Worm (Caenorhabditis elegans): ENCODE measurements around the gene sre-48.

The sre-48 gene

DNA sequence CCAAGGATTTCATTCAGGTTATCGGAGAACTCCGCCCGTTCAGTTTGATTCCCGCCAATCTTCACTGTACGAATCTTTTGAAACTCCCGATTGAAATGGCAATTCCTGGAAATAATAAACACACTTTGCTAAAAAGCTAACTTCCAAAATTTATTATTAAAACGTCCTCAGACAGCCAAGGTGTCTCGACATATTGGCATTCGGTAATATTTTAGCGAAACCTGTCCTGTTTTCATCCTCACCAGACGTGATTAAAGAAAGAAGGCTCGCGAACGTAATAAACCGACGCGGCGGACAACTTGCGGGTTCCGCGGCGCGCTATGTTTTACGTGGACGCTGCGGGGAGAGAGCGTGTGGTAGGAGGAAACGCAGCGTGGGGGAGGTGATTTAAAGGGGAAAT lies 38.5 kb upstream of the sre-48 start:
- TF ChIP-seq C04F5.9 (tag; optimal IDR thresholded peaks at IDR 0.05), result peak; percentile 57
- peak; percentile 92 for TF ChIP-seq swsn-7 (tag; optimal IDR thresholded peaks at IDR 0.05)
- TF ChIP-seq egl-27 (tag; optimal IDR thresholded peaks at IDR 0.05), result no peak
- peak in 1 of 2 experiments; percentile 65 for TF ChIP-seq ztf-11 (tag; optimal IDR thresholded peaks at IDR 0.05)
- peak; percentile 30 for TF ChIP-seq lin-13 (GFP tag; optimal IDR thresholded peaks at IDR 0.05)
- TF ChIP-seq snu-23 (GFP tag; optimal IDR thresholded peaks at IDR 0.05), result peak; percentile 91
- peak; percentile 81 for TF ChIP-seq lin-39 (tag; optimal IDR thresholded peaks at IDR 0.05)
- no peak for TF ChIP-seq mef-2 (tag; optimal IDR thresholded peaks at IDR 0.05)
- TF ChIP-seq tbx-2 (tag; optimal IDR thresholded peaks at IDR 0.05), result peak; percentile 80
- TF ChIP-seq lsy-2 (tag; optimal IDR thresholded peaks at IDR 0.05), result peak; percentile 31 to 80
- TF ChIP-seq hlh-4 (tag; optimal IDR thresholded peaks at IDR 0.05), result peak; percentile 30
- peak; percentile 53 for TF ChIP-seq ztf-4 (tag; optimal IDR thresholded peaks at IDR 0.05)
- TF ChIP-seq hpl-2 (GFP tag; optimal IDR thresholded peaks at IDR 0.05), result peak; percentile 54
- peak; percentile 65 for TF ChIP-seq egl-13 (tag; optimal IDR thresholded peaks at IDR 0.05)
- TF ChIP-seq nhr-237 (tag; optimal IDR thresholded peaks at IDR 0.05), result no peak
- no peak for TF ChIP-seq blmp-1 (tag; optimal IDR thresholded peaks at IDR 0.05)
- TF ChIP-seq nhr-90 (tag; optimal IDR thresholded peaks at IDR 0.05; ENCODE audit: poor library complexity), result peak; percentile 98
- TF ChIP-seq unc-130 (tag; optimal IDR thresholded peaks at IDR 0.05), result peak; percentile 23
- peak; percentile 49 for TF ChIP-seq isw-1 (GFP tag; IDR thresholded peaks at IDR 0.05)
- no peak for TF ChIP-seq ceh-90 (tag; optimal IDR thresholded peaks at IDR 0.05)
- TF ChIP-seq nhr-85 (tag), result peak; percentile 97
- peak; percentile 93 for TF ChIP-seq nhr-47 (tag; optimal IDR thresholded peaks at IDR 0.05)
- no peak for TF ChIP-seq nhr-12 (tag; optimal IDR thresholded peaks at IDR 0.05)
- TF ChIP-seq nhr-11 (tag; optimal IDR thresholded peaks at IDR 0.05), result peak; percentile 49
- TF ChIP-seq tlp-1 (tag; optimal IDR thresholded peaks at IDR 0.05), result no peak
- peak; percentile 85 for TF ChIP-seq sup-37 (GFP tag; optimal IDR thresholded peaks at IDR 0.05)
- no peak for TF ChIP-seq aha-1 (tag; optimal IDR thresholded peaks at IDR 0.05)
- no peak for TF ChIP-seq ets-5 (GFP tag; IDR thresholded peaks at IDR 0.05)
- no peak for TF ChIP-seq lin-15B (tag; optimal IDR thresholded peaks at IDR 0.05)
- TF ChIP-seq unc-86 (tag; optimal IDR thresholded peaks at IDR 0.05), result peak; percentile 55
- TF ChIP-seq Y116A8C.19 (tag; optimal IDR thresholded peaks at IDR 0.05; ENCODE audit: borderline replicate concordance), result no peak
- no peak for TF ChIP-seq ces-1 (GFP tag; optimal IDR thresholded peaks at IDR 0.05)
- TF ChIP-seq mep-1 (tag; optimal IDR thresholded peaks at IDR 0.05), result peak; percentile 79
- TF ChIP-seq hlh-17 (GFP tag; optimal IDR thresholded peaks at IDR 0.05; ENCODE audit: borderline replicate concordance), result no peak
- peak; percentile 53 to 80 for TF ChIP-seq efl-1 (optimal IDR thresholded peaks at IDR 0.05)
- peak; percentile 62 to 96 for TF ChIP-seq efl-1 (GFP tag; optimal IDR thresholded peaks at IDR 0.05 in 1 of 2)
- TF ChIP-seq elt-3 (tag; optimal IDR thresholded peaks at IDR 0.05), result peak in 2 of 6 experiments; percentile 67 to 70
- TF ChIP-seq pqm-1 (tag; optimal IDR thresholded peaks at IDR 0.05), result no peak
- TF ChIP-seq pag-3 (tag; optimal IDR thresholded peaks at IDR 0.05; ENCODE audit: borderline replicate concordance, insufficient read depth), result peak; percentile 54
- TF ChIP-seq alr-1 (tag; optimal IDR thresholded peaks at IDR 0.05; ENCODE audit: borderline replicate concordance), result no peak
- TF ChIP-seq xbp-1 (tag; optimal IDR thresholded peaks at IDR 0.05), result peak; percentile 84
- no peak for TF ChIP-seq unc-98 (GFP tag; IDR thresholded peaks at IDR 0.05)
- TF ChIP-seq C16A3.4 (tag; optimal IDR thresholded peaks at IDR 0.05), result no peak
- peak; percentile 40 to 80 for TF ChIP-seq lin-35 (GFP tag; optimal IDR thresholded peaks at IDR 0.05)
- peak; percentile 22 to 58 (median 33) for TF ChIP-seq ceh-82 (tag; optimal IDR thresholded peaks at IDR 0.05)
- TF ChIP-seq efl-3 (GFP tag; optimal IDR thresholded peaks at IDR 0.05), result no peak
- peak; percentile 83 for TF ChIP-seq lin-14 (GFP tag; optimal IDR thresholded peaks at IDR 0.05)
- no peak for TF ChIP-seq fkh-8 (tag; optimal IDR thresholded peaks at IDR 0.05)
- TF ChIP-seq aly-2 (tag; optimal IDR thresholded peaks at IDR 0.05), result peak; percentile 82
- TF ChIP-seq ama-1 (optimal IDR thresholded peaks at IDR 0.05), result peak; percentile 97
- 0 out of 2 replicates have a peak, but pooled peaks have one; percentile 55 for TF ChIP-seq mab-9 (GFP tag; IDR thresholded peaks at IDR 0.05)
- no peak for TF ChIP-seq vab-15 (tag; optimal IDR thresholded peaks at IDR 0.05)
- peak in 1 of 2 experiments; percentile 49 for TF ChIP-seq mdl-1 (tag; optimal IDR thresholded peaks at IDR 0.05)

All from whole organism, L1 larva.